Worm (Caenorhabditis elegans) whole organism, late embryonic: ENCODE results near the gene B0281.5.

ENCODE experiments used
- F13H6.1 ChIP-seq: sonication (generic microtip); optimal IDR thresholded peaks from 2 replicates; lab custom pipeline; 2016; ENCODE audit warnings: missing genetic modification characterization, missing compliant biosample characterization
- K02D7.2 ChIP-seq: sonication (generic microtip); optimal IDR thresholded peaks from 2 replicates; lab custom pipeline; 2017; ENCODE audit warnings: mild to moderate bottlenecking, missing genetic modification characterization, missing compliant biosample characterization
- K09A11.1 ChIP-seq: sonication (generic microtip); optimal IDR thresholded peaks from 2 replicates; lab custom pipeline; 2017; ENCODE audit warnings: antibody characterized with exemption, mild to moderate bottlenecking, missing genetic modification characterization, missing compliant biosample characterization; ENCODE audit not compliant: insufficient read depth
- T23F11.4 ChIP-seq: fragments of 200-800 bp; sonication (Bioruptor generic); optimal IDR thresholded peaks from 2 replicates; lab custom pipeline; 2018; ENCODE audit warnings: mild to moderate bottlenecking, missing genetic modification characterization, missing compliant biosample characterization
- ama-1 ChIP-seq: fragments of 150-350 bp; optimal IDR thresholded peaks from 2 replicates; lab custom pipeline; 2014
- ceh-18 ChIP-seq: sonication (generic microtip); optimal IDR thresholded peaks from 2 replicates; lab custom pipeline; 2016; ENCODE audit warnings: missing genetic modification characterization, missing compliant biosample characterization
- ceh-19 ChIP-seq: fragments of 200-800 bp; sonication (Bioruptor generic); optimal IDR thresholded peaks from 2 replicates; lab custom pipeline; 2018; ENCODE audit warnings: mild to moderate bottlenecking, missing genetic modification characterization, missing compliant biosample characterization
- ceh-6 ChIP-seq: fragments of 200-800 bp; sonication (Bioruptor generic); optimal IDR thresholded peaks from 2 replicates; lab custom pipeline; 2018; ENCODE audit warnings: mild to moderate bottlenecking, missing genetic modification characterization, missing compliant biosample characterization
- dve-1 ChIP-seq: sonication (generic microtip); optimal IDR thresholded peaks from 2 replicates; lab custom pipeline; 2017; ENCODE audit warnings: antibody characterized with exemption, mild to moderate bottlenecking, missing genetic modification characterization, missing compliant biosample characterization
- elt-2 ChIP-seq: sonication (generic microtip); optimal IDR thresholded peaks from 2 replicates; lab custom pipeline; 2016; ENCODE audit warnings: missing genetic modification reagents, missing genetic modification characterization, missing compliant biosample characterization
- elt-4 ChIP-seq: sonication (generic microtip); optimal IDR thresholded peaks from 2 replicates; lab custom pipeline; 2016; ENCODE audit warnings: missing genetic modification characterization, missing compliant biosample characterization
- ets-4 ChIP-seq: sonication (generic microtip); optimal IDR thresholded peaks from 2 replicates; lab custom pipeline; 2016; ENCODE audit warnings: missing genetic modification characterization, missing compliant biosample characterization
- eyg-1 ChIP-seq: sonication (generic microtip); optimal IDR thresholded peaks from 2 replicates; lab custom pipeline; 2016; ENCODE audit warnings: missing genotype, missing genetic modification characterization, missing compliant biosample characterization
- fax-1 ChIP-seq: sonication (generic microtip); optimal IDR thresholded peaks from 2 replicates; lab custom pipeline; 2016; ENCODE audit warnings: missing genotype, missing genetic modification characterization, missing compliant biosample characterization
- gmeb-2 ChIP-seq: sonication (generic microtip); optimal IDR thresholded peaks from 2 replicates; lab custom pipeline; 2016; ENCODE audit warnings: missing genetic modification characterization, inconsistent platforms, missing compliant biosample characterization
- hlh-13 ChIP-seq: fragments of 200-800 bp; sonication (Bioruptor generic); optimal IDR thresholded peaks from 2 replicates; lab custom pipeline; 2018; ENCODE audit warnings: mild to moderate bottlenecking, missing genetic modification characterization, missing compliant biosample characterization
- hlh-15 ChIP-seq: sonication (generic microtip); optimal IDR thresholded peaks from 2 replicates; lab custom pipeline; 2016; ENCODE audit warnings: missing genetic modification characterization, missing compliant biosample characterization
- lim-6 ChIP-seq: sonication (generic microtip); optimal IDR thresholded peaks from 2 replicates; lab custom pipeline; 2016; ENCODE audit warnings: missing genetic modification characterization, missing compliant biosample characterization
- nhr-232 ChIP-seq: sonication (generic microtip); optimal IDR thresholded peaks from 2 replicates; lab custom pipeline; 2016; ENCODE audit warnings: missing genetic modification characterization, missing compliant biosample characterization
- odd-2 ChIP-seq: sonication (generic microtip); optimal IDR thresholded peaks from 2 replicates; lab custom pipeline; 2017; ENCODE audit warnings: antibody characterized with exemption, mild to moderate bottlenecking, missing genetic modification characterization, missing compliant biosample characterization
- pat-9 ChIP-seq: fragments of 200-800 bp; sonication (Bioruptor generic); optimal IDR thresholded peaks from 2 replicates; lab custom pipeline; 2018; ENCODE audit warnings: mild to moderate bottlenecking, missing genetic modification characterization, moderate library complexity, missing compliant biosample characterization
- pax-1 ChIP-seq: fragments of 150-350 bp; optimal IDR thresholded peaks from 2 replicates; lab custom pipeline; 2014; ENCODE audit warnings: missing biosample characterization, missing genetic modification characterization
- pha-2 ChIP-seq: sonication (generic microtip); optimal IDR thresholded peaks from 2 replicates; lab custom pipeline; 2017; ENCODE audit warnings: mild to moderate bottlenecking, missing genetic modification characterization, missing compliant biosample characterization
- pha-4 ChIP-seq: fragments of 150-350 bp; optimal IDR thresholded peaks from 2 replicates; lab custom pipeline; 2018; ENCODE audit warnings: missing biosample characterization, missing genetic modification reagents, missing genetic modification characterization
- pros-1 ChIP-seq: fragments of 150-350 bp; optimal IDR thresholded peaks from 2 replicates; lab custom pipeline; 2014; ENCODE audit warnings: missing biosample characterization, missing genetic modification reagents, missing genetic modification characterization
- sdc-2 ChIP-seq: sonication (generic microtip); optimal IDR thresholded peaks from 2 replicates; lab custom pipeline; 2016; ENCODE audit warnings: missing genotype, missing genetic modification characterization, missing compliant biosample characterization
- sox-2 ChIP-seq: fragments of 200-800 bp; sonication (Bioruptor generic); IDR thresholded peaks from 2 replicates; pipeline ENCODE4 v1.3.6; 2022; ENCODE audit warnings: missing genetic modification reagents, missing genetic modification characterization, missing compliant biosample characterization
- sox-4 ChIP-seq: sonication (generic microtip); optimal IDR thresholded peaks from 2 replicates; lab custom pipeline; 2017; ENCODE audit warnings: mild to moderate bottlenecking, missing genetic modification characterization, inconsistent platforms, missing compliant biosample characterization
- syd-9 ChIP-seq: sonication (generic microtip); optimal IDR thresholded peaks from 2 replicates; lab custom pipeline; 2016; ENCODE audit warnings: mild to moderate bottlenecking, missing genetic modification characterization, moderate library complexity, missing compliant biosample characterization
- unc-42 ChIP-seq: sonication (generic microtip); optimal IDR thresholded peaks from 2 replicates; lab custom pipeline; 2016; ENCODE audit warnings: missing genotype, missing genetic modification characterization, missing compliant biosample characterization
- unc-55 ChIP-seq: sonication (generic microtip); optimal IDR thresholded peaks from 2 replicates; lab custom pipeline; 2017; ENCODE audit warnings: missing biosample characterization, missing genetic modification reagents, missing genetic modification characterization
- unc-86 ChIP-seq: sonication (generic microtip); optimal IDR thresholded peaks from 2 replicates; lab custom pipeline; 2016; ENCODE audit warnings: missing genetic modification characterization, missing compliant biosample characterization
- ztf-16 ChIP-seq: sonication (generic microtip); optimal IDR thresholded peaks from 2 replicates; lab custom pipeline; 2017; ENCODE audit warnings: missing genetic modification characterization, missing compliant biosample characterization

B0281.5 gene

DNA sequence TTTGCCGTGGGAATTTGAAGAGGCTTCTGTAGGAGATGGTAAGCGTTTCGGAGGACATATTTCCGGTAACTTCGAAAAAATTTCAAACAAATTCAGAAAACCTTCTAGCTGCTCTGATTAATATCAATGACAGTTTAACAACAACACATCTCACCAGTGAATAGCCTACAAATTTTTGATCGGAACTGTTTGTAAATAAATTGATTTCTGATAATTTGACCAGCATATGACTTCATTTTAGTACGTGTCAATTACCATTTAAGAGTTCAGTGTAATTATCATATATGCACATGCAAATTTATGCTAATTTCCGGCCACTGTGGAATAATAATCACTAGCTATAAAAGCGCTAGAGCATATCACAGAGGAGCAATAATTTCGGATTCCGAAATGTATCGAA is 24.2 kb upstream of the B0281.5 start, which contains the start of gene ZK1240.11:
Gene ZK1240.11 (plus strand): TSS at position 301 of the 400 bp plus-strand sequence.
- TF ChIP-seq sox-2 (GFP tag; lab: Robert Waterston, UW) (no peak), elt-4 (no peak), T23F11.4 (GFP tag; lab: Kevin White, UChicago) (no peak), elt-2 (tag; lab: Kevin White, UChicago) (no peak), gmeb-2 (tag; lab: Kevin White, UChicago) (no peak), eyg-1 (tag; lab: Kevin White, UChicago) (no peak), pax-1 (tag; lab: Kevin White, UChicago) (no peak), sox-4 (no peak)
- TF ChIP-seq, all 69 proteins: peak for 0

DNA sequence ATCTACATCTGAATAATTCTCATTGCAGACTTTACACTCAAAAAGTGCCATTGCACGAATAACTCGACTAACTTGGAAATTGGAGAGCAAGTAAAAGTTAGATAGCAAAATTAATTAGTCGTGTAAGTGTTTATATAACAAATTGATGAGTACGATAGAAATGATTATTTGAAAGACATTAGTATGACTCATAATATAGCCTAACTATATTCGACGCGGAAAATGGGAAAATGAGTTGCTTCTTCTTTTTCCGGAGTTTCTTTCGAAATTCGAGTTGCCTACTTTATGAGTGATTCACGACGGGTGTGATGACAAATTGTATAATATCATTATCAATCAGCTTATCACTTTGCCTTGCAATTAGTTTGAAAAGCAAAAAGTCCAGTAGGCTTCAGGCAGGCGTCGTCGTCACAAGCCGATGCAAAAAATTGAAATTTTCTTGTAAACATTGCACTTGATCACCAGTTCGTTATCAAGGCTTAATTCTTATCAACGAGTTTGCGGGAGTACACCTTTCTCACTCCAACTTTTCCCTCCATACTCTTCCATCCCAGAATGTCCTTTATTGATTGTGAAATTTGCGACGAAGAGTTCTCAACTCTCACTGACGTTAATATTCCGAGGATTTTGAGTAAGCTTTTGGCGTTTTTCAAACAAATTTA is 22.2 kb upstream of the B0281.5 start, which contains the start of the genes ZK1240.6 and ZK1240.2:
Gene ZK1240.6 (minus strand): TSS at position 51 of the 662 bp plus-strand sequence.
Gene ZK1240.2 (plus strand): TSS at position 520 of the 662 bp plus-strand sequence.
- no peak for TF ChIP-seq ama-1 (lab: Kevin White, UChicago)
- TF ChIP-seq ceh-18 (tag; lab: Kevin White, UChicago) = no peak
- no peak for TF ChIP-seq F13H6.1
- no peak for TF ChIP-seq odd-2 (tag; lab: Kevin White, UChicago)
- no peak for TF ChIP-seq ztf-16 (tag; lab: Kevin White, UChicago)
- no peak for TF ChIP-seq ceh-19 (GFP tag; lab: Kevin White, UChicago)
- no peak for TF ChIP-seq fax-1 (tag; lab: Kevin White, UChicago)
- no peak for TF ChIP-seq K09A11.1
- TF ChIP-seq unc-42 (tag; lab: Kevin White, UChicago) = no peak
- TF ChIP-seq syd-9 (tag; lab: Kevin White, UChicago) = no peak

DNA sequence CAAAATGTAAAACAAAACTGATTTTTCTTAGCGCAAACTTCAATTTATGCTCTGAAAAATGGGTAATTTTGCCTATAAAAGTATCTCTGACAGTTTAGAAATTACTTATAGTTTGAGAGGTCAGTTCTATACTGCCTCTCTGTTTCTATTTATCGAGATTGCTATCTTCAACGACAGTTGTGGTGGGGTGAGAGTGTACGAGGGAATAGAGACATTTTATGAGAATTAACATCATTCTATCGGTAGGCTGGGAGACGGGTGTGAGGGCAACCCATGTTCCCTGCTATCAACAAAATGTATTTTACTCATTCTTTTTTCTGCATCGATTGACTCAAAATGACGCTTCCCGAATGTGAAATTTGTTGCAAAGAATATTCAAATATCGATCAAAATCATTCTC is 19.3 kb upstream of the B0281.5 start, which contains the start of gene ZK1240.3:
Gene ZK1240.3 (plus strand): TSS at position 238 of the 400 bp plus-strand sequence.
- no peak for TF ChIP-seq hlh-15 (tag; lab: Kevin White, UChicago)
- no peak for TF ChIP-seq ceh-6 (GFP tag; lab: Kevin White, UChicago)
- peak; percentile 17 for TF ChIP-seq elt-2 (tag; lab: Kevin White, UChicago)

DNA sequence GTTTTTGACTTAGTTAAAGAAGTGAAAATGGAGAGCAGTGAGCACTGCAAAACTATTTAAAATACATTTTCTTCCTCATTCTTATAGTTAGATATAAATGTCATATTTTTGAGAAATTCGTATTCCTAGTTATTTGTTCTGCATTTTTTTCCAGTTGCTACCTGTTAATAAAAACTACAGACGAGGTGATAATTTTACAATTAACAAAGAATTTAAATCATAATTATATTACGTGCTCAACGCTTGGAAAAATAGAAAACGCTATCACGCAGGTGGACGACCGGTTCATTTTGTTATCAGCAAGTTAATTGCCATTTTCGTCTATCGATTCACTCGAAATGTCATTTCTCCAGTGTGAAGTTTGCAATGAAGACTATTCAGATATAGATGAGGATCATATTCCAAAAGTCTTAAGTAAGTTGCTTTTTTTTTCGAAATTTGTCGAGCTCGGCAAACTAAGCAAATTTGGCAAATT is 17.2 kb upstream of the B0281.5 start, which contains the start of the genes ZK1240.5 and ZK1240.9:
Gene ZK1240.5 (minus strand): TSS at position 51 of the 475 bp plus-strand sequence.
Gene ZK1240.9 (plus strand): TSS at position 307 of the 475 bp plus-strand sequence.
- TF ChIP-seq hlh-13 (GFP tag; lab: Kevin White, UChicago) = no peak
- TF ChIP-seq pros-1 (tag; lab: Kevin White, UChicago) = no peak
- TF ChIP-seq syd-9 (tag; lab: Kevin White, UChicago) = no peak
- no peak for TF ChIP-seq pha-2 (tag; lab: Kevin White, UChicago)
- TF ChIP-seq sdc-2 = no peak
- TF ChIP-seq ets-4 (tag; lab: Kevin White, UChicago) = no peak
- no peak for TF ChIP-seq F13H6.1
- no peak for TF ChIP-seq nhr-232
- TF ChIP-seq elt-4 = no peak
- TF ChIP-seq K02D7.2 (tag; lab: Kevin White, UChicago) = no peak

DNA sequence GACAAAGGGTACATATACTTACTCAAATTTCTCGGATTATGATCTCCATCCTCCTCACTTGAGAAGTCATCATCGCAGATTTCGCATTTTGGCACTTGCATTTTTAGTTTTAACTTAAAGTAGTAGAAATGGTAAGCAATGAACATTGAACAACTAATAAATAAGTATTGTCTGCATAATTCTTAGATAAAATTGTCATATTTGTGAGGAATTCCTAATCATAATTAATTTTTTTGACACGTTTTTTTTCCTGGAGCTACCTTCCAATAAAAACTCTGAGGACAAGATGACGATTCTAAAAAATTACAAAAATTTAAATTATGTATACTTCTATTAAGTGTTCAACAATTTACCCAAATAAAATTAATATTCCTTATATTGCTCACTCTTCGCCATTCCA is 12.0 kb upstream of the B0281.5 start, which contains the start of the genes trim-21 and B0281.1:
Gene trim-21 (minus strand): TSS at position 101 of the 400 bp plus-strand sequence.
Gene B0281.1 (plus strand): TSS at position 321 of the 400 bp plus-strand sequence.
- no peak for TF ChIP-seq unc-86 (tag; lab: Kevin White, UChicago)
- no peak for TF ChIP-seq lim-6 (tag; lab: Kevin White, UChicago)
- TF ChIP-seq unc-55 = no peak
- TF ChIP-seq pha-4 (tag; lab: Kevin White, UChicago) = no peak
- TF ChIP-seq dve-1 (tag; lab: Kevin White, UChicago) = no peak
- TF ChIP-seq syd-9 (tag; lab: Kevin White, UChicago) = no peak
- no peak for TF ChIP-seq pat-9 (tag; lab: Kevin White, UChicago)
- no peak for TF ChIP-seq hlh-15 (tag; lab: Kevin White, UChicago)
- no peak for TF ChIP-seq fax-1 (tag; lab: Kevin White, UChicago)
- no peak for TF ChIP-seq elt-2 (tag; lab: Kevin White, UChicago)
